Worm (Caenorhabditis elegans) whole organism, L2 larva: ENCODE measurements around the gene nhr-234.

Experiments used
- R02D3.7 ChIP-seq: fragments of 150-350 bp; optimal IDR thresholded peaks from 2 replicates; lab custom pipeline; 2014; ENCODE audit warnings: missing biosample characterization, missing genetic modification characterization
- aly-2 ChIP-seq: fragments of 150-350 bp; optimal IDR thresholded peaks from 2 replicates; lab custom pipeline; 2014; ENCODE audit warnings: missing biosample characterization, missing genetic modification characterization
- ceh-82 ChIP-seq: fragments of 150-350 bp; optimal IDR thresholded peaks from 2 replicates; lab custom pipeline; 2014; ENCODE audit warnings: missing biosample characterization, missing genetic modification characterization
- lin-39 ChIP-seq: fragments of 150-350 bp; optimal IDR thresholded peaks from 2 replicates; lab custom pipeline; 2014; ENCODE audit warnings: missing biosample characterization, missing genetic modification reagents, missing genetic modification characterization
- mab-5 ChIP-seq: fragments of 150-350 bp; optimal IDR thresholded peaks from 2 replicates; lab custom pipeline; 2014; ENCODE audit warnings: missing biosample characterization, missing genetic modification characterization
- nhr-11 ChIP-seq: fragments of 150-350 bp; optimal IDR thresholded peaks from 2 replicates; lab custom pipeline; 2014; ENCODE audit warnings: missing biosample characterization, missing genetic modification characterization
- sma-3 ChIP-seq: sonication (generic microtip); optimal IDR thresholded peaks from 2 replicates; lab custom pipeline; 2016; ENCODE audit warnings: missing genetic modification reagents, missing genetic modification characterization, missing compliant biosample characterization
- ztf-11 ChIP-seq: sonication (generic microtip); optimal IDR thresholded peaks from 2 replicates; lab custom pipeline; 2017; ENCODE audit warnings: missing biosample characterization, missing genetic modification characterization

- no peak for TF ChIP-seq mab-5 (tag; lab: Kevin White, UChicago)
- no peak for TF ChIP-seq sma-3
- TF ChIP-seq lin-39 (tag; lab: Kevin White, UChicago), result no peak
- no peak for TF ChIP-seq ceh-82 (tag; lab: Kevin White, UChicago)
- TF ChIP-seq nhr-11 (tag; lab: Kevin White, UChicago), result no peak
- no peak for TF ChIP-seq aly-2
- no peak for TF ChIP-seq R02D3.7
- no peak for TF ChIP-seq ztf-11
These were observed 7.1 kb upstream of the nhr-234 start, which contains the start of gene Y38E10A.28 for ce11 chrII:12629387-12629786.
